Worm (Caenorhabditis elegans) whole organism, young adult: ENCODE data around the gene srg-69.

ENCODE experiments used
- nfya-1 ChIP-seq: sonication (generic microtip); optimal IDR thresholded peaks from 2 replicates; lab custom pipeline; 2017; ENCODE audit warnings: antibody characterized with exemption, missing compliant biosample characterization, missing genetic modification characterization, borderline replicate concordance; ENCODE audit not compliant: insufficient read depth
- tbx-9 ChIP-seq: sonication (generic microtip); optimal IDR thresholded peaks from 2 replicates; lab custom pipeline; 2016; ENCODE audit warnings: borderline replicate concordance, missing genetic modification characterization, inconsistent platforms, missing compliant biosample characterization

DNA sequence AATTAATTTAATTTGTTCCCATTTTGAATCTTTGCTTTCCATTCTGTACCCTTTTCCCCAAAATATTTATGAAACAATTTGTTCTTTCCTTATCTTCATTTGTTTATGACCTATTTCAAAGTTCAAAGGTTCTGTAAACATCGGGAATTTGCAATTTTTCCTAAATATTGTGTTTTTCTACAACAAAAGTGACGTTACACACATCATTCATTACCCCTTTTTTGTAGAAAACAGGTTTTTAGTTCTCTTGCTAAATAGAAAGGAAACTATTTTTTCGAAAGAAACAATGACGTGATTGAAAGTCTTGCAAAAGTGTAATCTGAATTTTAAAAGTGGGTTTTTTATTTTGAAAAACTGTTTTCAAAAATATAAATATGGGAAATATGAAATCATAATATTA lies 30.8 kb upstream of the srg-69 start:
- TF ChIP-seq tbx-9 (tag; lab: Kevin White, UChicago) (no peak), nfya-1 (no peak)
